Fruit fly (Drosophila melanogaster): Measurements from ENCODE around the gene RpS5a.

RpS5a gene

dm6 chrX:17093900-17094446 lies 54.1 kb downstream of the RpS5a start (continued):
- no peak for TF ChIP-seq cad (GFP tag; optimal IDR thresholded peaks at IDR 0.05)
- TF ChIP-seq ken (GFP tag; IDR thresholded peaks at IDR 0.05): no peak
- TF ChIP-seq row (GFP tag; IDR thresholded peaks at IDR 0.05): peak; percentile 50
- TF ChIP-seq ham (GFP tag; IDR thresholded peaks at IDR 0.05): no peak
- TF ChIP-seq CG18599 (GFP tag; optimal IDR thresholded peaks at IDR 0.05): peak; percentile 19
- peak; percentile 18 for TF ChIP-seq mirr (GFP tag; optimal IDR thresholded peaks at IDR 0.05)
- no peak for TF ChIP-seq CG1529 (GFP tag; optimal IDR thresholded peaks at IDR 0.05)
- no peak for TF ChIP-seq Dbx (GFP tag; IDR thresholded peaks at IDR 0.05)
- TF ChIP-seq Hand (GFP tag; optimal IDR thresholded peaks at IDR 0.05): no peak
- TF ChIP-seq CG15514 (GFP tag; optimal IDR thresholded peaks at IDR 0.05): no peak
- TF ChIP-seq CG9817 (tag; optimal IDR thresholded peaks at IDR 0.05): no peak
- no peak for TF ChIP-seq Eip74EF (GFP tag; optimal IDR thresholded peaks at IDR 0.05)
- TF ChIP-seq CG32532 (GFP tag; IDR thresholded peaks at IDR 0.05): no peak
- peak; percentile 11 for TF ChIP-seq D19B (GFP tag; optimal IDR thresholded peaks at IDR 0.05)
- no peak for TF ChIP-seq disco-r (GFP tag; optimal IDR thresholded peaks at IDR 0.05)

All from whole organism, embryonic.